Worm (Caenorhabditis elegans): ENCODE results near the gene acr-18.
"Not testable (repeated sequence)": the region's sequence is repeated elsewhere in the genome, so short reads cannot be mapped to it uniquely, and the experiment has no call there.

Gene acr-18

ce11 chrV:15559047-15559446 lies at the start of gene acr-18:
TSS of gene acr-18 (minus strand) at chrV:15559147.
- TF ChIP-seq sptf-1 (tag; optimal IDR thresholded peaks at IDR 0.05): no peak
- TF ChIP-seq nhr-76 (tag; optimal IDR thresholded peaks at IDR 0.05): no peak
- no peak for TF ChIP-seq mep-1 (tag; optimal IDR thresholded peaks at IDR 0.05)
- TF ChIP-seq ces-1 (GFP tag; optimal IDR thresholded peaks at IDR 0.05): no peak
- TF ChIP-seq unc-39 (tag; optimal IDR thresholded peaks at IDR 0.05): no peak
- TF ChIP-seq elt-3 (tag; optimal IDR thresholded peaks at IDR 0.05): no peak
- no peak for TF ChIP-seq hlh-1 (tag; optimal IDR thresholded peaks at IDR 0.05)

- TF ChIP-seq unc-39 (tag; optimal IDR thresholded peaks at IDR 0.05): no peak
- TF ChIP-seq snpc-4 (tag; optimal IDR thresholded peaks at IDR 0.05): no peak
- no peak for TF ChIP-seq mls-2 (tag; optimal IDR thresholded peaks at IDR 0.05)
- no peak for TF ChIP-seq flh-1 (GFP tag; optimal IDR thresholded peaks at IDR 0.05)
- TF ChIP-seq elt-1 (tag; optimal IDR thresholded peaks at IDR 0.05; ENCODE audit: borderline replicate concordance, insufficient read depth): no peak
These were observed 46.1 kb upstream of the acr-18 start, which contains the start of gene fbxa-154 for ce11 chrV:15605045-15605444. TSS of gene fbxa-154 (minus strand) at chrV:15605145.

ce11 chrV:15602253-15602652 lies 43.3 kb upstream of the acr-18 start, which contains the start of gene fbxa-152:
TSS of gene fbxa-152 (minus strand) at chrV:15602353.
- TF ChIP-seq nhr-76 (tag; optimal IDR thresholded peaks at IDR 0.05) (no peak), drap-1 (GFP tag; optimal IDR thresholded peaks at IDR 0.05) (no peak), blmp-1 (tag; optimal IDR thresholded peaks at IDR 0.05) (no peak), unc-39 (tag; optimal IDR thresholded peaks at IDR 0.05) (no peak), nhr-12 (tag; optimal IDR thresholded peaks at IDR 0.05) (no peak), ceh-43 (GFP tag; optimal IDR thresholded peaks at IDR 0.05) (no peak), M03D4.4 (tag; optimal IDR thresholded peaks at IDR 0.05) (no peak), nhr-2 (tag; optimal IDR thresholded peaks at IDR 0.05) (no peak), ces-1 (GFP tag; optimal IDR thresholded peaks at IDR 0.05) (no peak), elt-3 (tag; optimal IDR thresholded peaks at IDR 0.05) (no peak), hlh-1 (tag; optimal IDR thresholded peaks at IDR 0.05) (no peak)

- not testable (repeated sequence) for TF ChIP-seq unc-62 (GFP tag; optimal IDR thresholded peaks at IDR 0.05); mep-1 (tag; optimal IDR thresholded peaks at IDR 0.05); sptf-1 (tag; optimal IDR thresholded peaks at IDR 0.05)
These were observed 40.8 kb upstream of the acr-18 start, which contains the start of gene B0391.14 for ce11 chrV:15599762-15600161. TSS of gene B0391.14 (minus strand) at chrV:15599862.

- TF ChIP-seq sem-2 (GFP tag; optimal IDR thresholded peaks at IDR 0.05) (no peak), elt-1 (tag; optimal IDR thresholded peaks at IDR 0.05; ENCODE audit: borderline replicate concordance, insufficient read depth) (no peak), cnd-1 (tag; optimal IDR thresholded peaks at IDR 0.05) (no peak), ham-2 (GFP tag; optimal IDR thresholded peaks at IDR 0.05) (no peak), ceh-83 (GFP tag; optimal IDR thresholded peaks at IDR 0.05) (no peak), ceh-39 (tag; optimal IDR thresholded peaks at IDR 0.05) (no peak), M03D4.4 (tag; optimal IDR thresholded peaks at IDR 0.05) (no peak), ces-1 (GFP tag; optimal IDR thresholded peaks at IDR 0.05) (no peak), lin-32 (GFP tag; optimal IDR thresholded peaks at IDR 0.05) (no peak), drap-1 (GFP tag; optimal IDR thresholded peaks at IDR 0.05) (no peak), blmp-1 (tag; optimal IDR thresholded peaks at IDR 0.05) (no peak)
These were observed 35.6 kb upstream of the acr-18 start, which contains the start of gene fbxa-139 for ce11 chrV:15594573-15594972. TSS of gene fbxa-139 (minus strand) at chrV:15594673.

- TF ChIP-seq lsy-2 (tag; optimal IDR thresholded peaks at IDR 0.05): peak; percentile 88
These were observed 31.3 kb upstream of the acr-18 start, which contains the start of gene F28F8.7 for ce11 chrV:15590183-15590667. TSS of gene F28F8.7 (minus strand) at chrV:15590617.

ce11 chrV:15578386-15578785 lies 19.4 kb upstream of the acr-18 start, which contains the start of gene F28F8.9:
TSS of gene F28F8.9 (minus strand) at chrV:15578673.
- TF ChIP-seq unc-120 (tag; optimal IDR thresholded peaks at IDR 0.05; ENCODE audit: poor library complexity, severe bottlenecking) (peak; percentile 21), ces-1 (GFP tag; optimal IDR thresholded peaks at IDR 0.05) (peak; percentile 43), unc-62 (GFP tag; optimal IDR thresholded peaks at IDR 0.05) (no peak), pha-4 (tag; optimal IDR thresholded peaks at IDR 0.05) (peak; percentile 26), mls-2 (tag; optimal IDR thresholded peaks at IDR 0.05) (no peak), lsy-2 (tag; optimal IDR thresholded peaks at IDR 0.05) (peak; percentile 10)
